Worm (Caenorhabditis elegans): ENCODE measurements around the gene argk-1.

ce11 chrV:16100103-16100730, 3.5 kb upstream of the argk-1 start, which contains the start of gene cth-1:
- TF ChIP-seq ets-4 (tag; optimal IDR thresholded peaks at IDR 0.05) (no peak), hlh-8 (tag; optimal IDR thresholded peaks at IDR 0.05) (no peak), sox-2 (GFP tag; IDR thresholded peaks at IDR 0.05) (no peak)
